Worm (Caenorhabditis elegans): ENCODE measurements around the gene cpn-2.

- no peak for TF ChIP-seq hlh-15 (tag; optimal IDR thresholded peaks at IDR 0.05)
- no peak for TF ChIP-seq ceh-14 (tag; optimal IDR thresholded peaks at IDR 0.05)
- no peak for TF ChIP-seq npax-4 (tag; optimal IDR thresholded peaks at IDR 0.05)
- no peak for TF ChIP-seq unc-86 (tag; optimal IDR thresholded peaks at IDR 0.05)
- no peak for TF ChIP-seq hlh-8 (tag; optimal IDR thresholded peaks at IDR 0.05)
- no peak for TF ChIP-seq ceh-24 (tag; optimal IDR thresholded peaks at IDR 0.05)
- no peak for TF ChIP-seq pqm-1 (tag; optimal IDR thresholded peaks at IDR 0.05)
- TF ChIP-seq sox-4 (tag; optimal IDR thresholded peaks at IDR 0.05), result no peak
- no peak for TF ChIP-seq tbx-2 (tag; optimal IDR thresholded peaks at IDR 0.05)
- no peak for TF ChIP-seq fkh-10 (GFP tag; optimal IDR thresholded peaks at IDR 0.05)
- no peak for TF ChIP-seq fkh-6 (tag; optimal IDR thresholded peaks at IDR 0.05)
- TF ChIP-seq zip-5 (tag; optimal IDR thresholded peaks at IDR 0.05), result no peak
These were observed 47.3 kb upstream of the cpn-2 start, which contains the start of gene djr-1.1 for ce11 chrII:290282-290681.
